Fruit fly (Drosophila melanogaster) whole organism: ENCODE results near the gene CG31821.

Experiments used
- CG8478 ChIP-seq: fragments of >200 bp; optimal IDR thresholded peaks from 2 replicates; lab custom pipeline; 2018; ENCODE audit warnings: inconsistent platforms
- EcR ChIP-seq, 2 experiments: fragments of >200 bp; optimal IDR thresholded peaks; 2 replicates each; lab custom pipeline; 2017; ENCODE audit warnings: missing biosample characterization in 2 of 2, missing genetic modification characterization in 2 of 2, missing genetic modification reagents in 2 of 2
- pan ChIP-seq: fragments of >200 bp; optimal IDR thresholded peaks from 2 replicates; lab custom pipeline; 2017
- psq ChIP-seq: fragments of >200 bp; optimal IDR thresholded peaks from 2 replicates; lab custom pipeline; 2017

DNA sequence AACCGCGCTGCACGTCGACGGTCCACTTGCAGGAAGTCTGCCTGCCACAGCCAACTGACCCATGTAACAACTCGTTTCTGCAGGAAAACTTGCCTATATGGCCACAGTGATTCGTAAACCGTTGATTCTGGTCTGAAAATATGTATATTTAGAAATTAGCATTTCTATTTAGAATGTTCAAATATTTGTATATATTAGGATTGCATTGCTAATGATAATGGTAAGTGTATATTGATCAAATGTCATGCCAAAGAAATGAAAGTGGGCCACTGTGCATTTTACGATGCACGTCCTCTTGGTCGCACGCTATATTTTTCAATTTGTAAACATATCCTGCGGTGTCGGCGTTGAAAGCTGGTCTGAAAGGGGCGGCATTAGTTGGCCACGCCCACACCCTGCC is 16.0 kb downstream of the CG31821 start:
- TF ChIP-seq pan (no peak), CG8478 (lab: Kevin White, UChicago) (no peak), psq (lab: Kevin White, UChicago) (no peak), EcR (GFP tag; optimal IDR thresholded peaks at IDR 0.05; lab: Kevin White, UChicago) (no peak)
